Worm (Caenorhabditis elegans) whole organism, L1 larva: ENCODE results near the gene top-2.
A peak's percentile ranks its signal among the peaks of the same experiment; 100 is the strongest.

ENCODE experiments used
- C34B4.2 ChIP-seq: sonication (generic microtip); optimal IDR thresholded peaks from 2 replicates; lab custom pipeline; 2017; ENCODE audit warnings: mild to moderate bottlenecking, missing genetic modification characterization, missing compliant biosample characterization
- Y116A8C.19 ChIP-seq: sonication (generic microtip); optimal IDR thresholded peaks from 2 replicates; lab custom pipeline; 2016; ENCODE audit warnings: missing compliant biosample characterization, missing genetic modification characterization, borderline replicate concordance
- ama-1 ChIP-seq: fragments of 150-350 bp; optimal IDR thresholded peaks from 2 replicates; lab custom pipeline; 2014
- ceh-63 ChIP-seq: fragments of 200-800 bp; sonication (Bioruptor generic); optimal IDR thresholded peaks from 2 replicates; lab custom pipeline; 2018; ENCODE audit warnings: mild to moderate bottlenecking, missing genetic modification characterization, missing compliant biosample characterization
- ceh-8 ChIP-seq: fragments of 200-800 bp; sonication (Bioruptor generic); optimal IDR thresholded peaks from 2 replicates; lab custom pipeline; 2018; ENCODE audit warnings: mild to moderate bottlenecking, missing genetic modification characterization, moderate library complexity, missing compliant biosample characterization
- ceh-90 ChIP-seq: sonication (generic microtip); optimal IDR thresholded peaks from 2 replicates; lab custom pipeline; 2016; ENCODE audit warnings: missing genetic modification characterization, missing compliant biosample characterization
- ces-1 ChIP-seq: fragments of 150-350 bp; optimal IDR thresholded peaks from 2 replicates; lab custom pipeline; 2014; ENCODE audit warnings: missing biosample characterization, missing genetic modification reagents, missing genetic modification characterization
- dpl-1 ChIP-seq, 3 experiments: fragments of 150-350 bp in 2 of 3; sonication (generic microtip) in 1 of 3; optimal IDR thresholded peaks; 2 replicates each; lab custom pipeline; 2014 to 2017; ENCODE audit warnings: missing biosample characterization in 3 of 3, missing genetic modification characterization in 3 of 3, missing genetic modification reagents in 3 of 3
- efl-1 ChIP-seq, 4 experiments: fragments of 150-350 bp; optimal IDR thresholded peaks in 3 of 4; peaks in 1 of 4; 1 replicate in 1 of 4; 2 replicates in 3 of 4; lab custom pipeline; 2014; ENCODE audit warnings: missing biosample characterization in 2 of 4, missing genetic modification characterization in 2 of 4, missing genetic modification reagents in 2 of 4
- efl-3 ChIP-seq: fragments of 200-800 bp; sonication (Bioruptor generic); optimal IDR thresholded peaks from 2 replicates; lab custom pipeline; 2018; ENCODE audit warnings: mild to moderate bottlenecking, missing genetic modification characterization, missing compliant biosample characterization
- egl-27 ChIP-seq, 2 experiments: fragments of 150-350 bp in 1 of 2; sonication (generic microtip); optimal IDR thresholded peaks; 3 replicates each; lab custom pipeline; 2017 to 2018; ENCODE audit warnings: missing biosample characterization in 2 of 2, missing genetic modification characterization in 2 of 2, missing genetic modification reagents in 2 of 2
- elt-2 ChIP-seq: sonication (generic microtip); optimal IDR thresholded peaks from 2 replicates; lab custom pipeline; 2016; ENCODE audit warnings: missing genetic modification characterization, mild to moderate bottlenecking, inconsistent platforms, missing compliant biosample characterization, missing genetic modification reagents
- elt-3 ChIP-seq, 6 experiments: fragments of 150-350 bp in 1 of 6; sonication (generic microtip); optimal IDR thresholded peaks; 2 replicates each; lab custom pipeline; 2017 to 2018; ENCODE audit warnings: missing biosample characterization in 6 of 6, missing genetic modification characterization in 6 of 6, inconsistent platforms in 1 of 6
- ets-5 ChIP-seq: fragments of 200-800 bp; sonication (Bioruptor generic); IDR thresholded peaks from 2 replicates; pipeline ENCODE4 v1.3.6; 2022; ENCODE audit warnings: missing genetic modification characterization, missing compliant biosample characterization
- fkh-4 ChIP-seq: sonication (generic microtip); optimal IDR thresholded peaks from 2 replicates; lab custom pipeline; 2016; ENCODE audit warnings: missing compliant biosample characterization, missing genetic modification characterization, borderline replicate concordance
- fkh-8 ChIP-seq: sonication (generic microtip); optimal IDR thresholded peaks from 2 replicates; lab custom pipeline; 2016; ENCODE audit warnings: mild to moderate bottlenecking, missing genetic modification characterization, missing compliant biosample characterization
- fos-1 ChIP-seq: fragments of 150-350 bp; optimal IDR thresholded peaks from 2 replicates; lab custom pipeline; 2014; ENCODE audit warnings: missing biosample characterization, missing genetic modification characterization
- hpl-2 ChIP-seq: fragments of 150-350 bp; optimal IDR thresholded peaks from 2 replicates; lab custom pipeline; 2014; ENCODE audit warnings: missing biosample characterization, missing genetic modification reagents, missing genetic modification characterization
- isw-1 ChIP-seq: fragments of 200-800 bp; sonication (Bioruptor generic); IDR thresholded peaks from 2 replicates; pipeline ENCODE4 v1.3.6; 2022; ENCODE audit warnings: missing genetic modification characterization, missing compliant biosample characterization
- jun-1 ChIP-seq: fragments of 150-350 bp; optimal IDR thresholded peaks from 2 replicates; lab custom pipeline; 2014; ENCODE audit warnings: missing biosample characterization, missing genetic modification reagents, missing genetic modification characterization
- lin-14 ChIP-seq: fragments of 200-800 bp; sonication (Bioruptor generic); optimal IDR thresholded peaks from 2 replicates; lab custom pipeline; 2018; ENCODE audit warnings: mild to moderate bottlenecking, missing genetic modification characterization, moderate library complexity, missing compliant biosample characterization
- lin-15B ChIP-seq: fragments of 150-350 bp; sonication (generic microtip); optimal IDR thresholded peaks from 3 replicates; lab custom pipeline; 2014; ENCODE audit warnings: missing biosample characterization, missing genetic modification characterization
- mep-1 ChIP-seq: fragments of 150-350 bp; optimal IDR thresholded peaks from 2 replicates; lab custom pipeline; 2014; ENCODE audit warnings: missing biosample characterization, missing genetic modification characterization
- nhr-12 ChIP-seq: sonication (generic microtip); optimal IDR thresholded peaks from 2 replicates; lab custom pipeline; 2017; ENCODE audit warnings: missing biosample characterization, missing genetic modification characterization
- nhr-20 ChIP-seq: sonication (generic microtip); optimal IDR thresholded peaks from 2 replicates; lab custom pipeline; 2016; ENCODE audit warnings: mild to moderate bottlenecking, missing genetic modification characterization, missing compliant biosample characterization
- nhr-237 ChIP-seq: fragments of 150-350 bp; optimal IDR thresholded peaks from 2 replicates; lab custom pipeline; 2014; ENCODE audit warnings: missing biosample characterization, missing genetic modification characterization
- nhr-28 ChIP-seq: fragments of 150-350 bp; optimal IDR thresholded peaks from 2 replicates; lab custom pipeline; 2014; ENCODE audit warnings: missing biosample characterization, missing genetic modification characterization
- nhr-71 ChIP-seq: sonication (generic microtip); optimal IDR thresholded peaks from 2 replicates; lab custom pipeline; 2016; ENCODE audit warnings: mild to moderate bottlenecking, missing genetic modification characterization, moderate library complexity, missing compliant biosample characterization
- nhr-76 ChIP-seq: sonication (generic microtip); optimal IDR thresholded peaks from 2 replicates; lab custom pipeline; 2017; ENCODE audit warnings: missing biosample characterization, missing genetic modification characterization
- nhr-77 ChIP-seq: fragments of 150-350 bp; optimal IDR thresholded peaks from 2 replicates; lab custom pipeline; 2014; ENCODE audit warnings: missing biosample characterization, missing genetic modification characterization
- nhr-84 ChIP-seq: sonication (generic microtip); optimal IDR thresholded peaks from 2 replicates; lab custom pipeline; 2017; ENCODE audit warnings: missing biosample characterization, missing genetic modification characterization
- pag-3 ChIP-seq: sonication (generic microtip); optimal IDR thresholded peaks from 2 replicates; lab custom pipeline; 2017; ENCODE audit warnings: missing genetic modification characterization, mild to moderate bottlenecking, missing compliant biosample characterization, antibody characterized with exemption, borderline replicate concordance; ENCODE audit not compliant: insufficient read depth
- pqm-1 ChIP-seq: sonication (generic microtip); optimal IDR thresholded peaks from 3 replicates; lab custom pipeline; 2017; ENCODE audit warnings: missing biosample characterization, missing genetic modification characterization
- rnt-1 ChIP-seq: sonication (generic microtip); optimal IDR thresholded peaks from 2 replicates; lab custom pipeline; 2016; ENCODE audit warnings: mild to moderate bottlenecking, missing genetic modification characterization, moderate library complexity, missing compliant biosample characterization
- snpc-4 ChIP-seq: fragments of 150-350 bp; optimal IDR thresholded peaks from 2 replicates; lab custom pipeline; 2014; ENCODE audit warnings: missing biosample characterization, missing genetic modification characterization
- snu-23 ChIP-seq: sonication (generic microtip); optimal IDR thresholded peaks from 2 replicates; lab custom pipeline; 2016; ENCODE audit warnings: missing genetic modification characterization, missing compliant biosample characterization
- sox-4 ChIP-seq: sonication (generic microtip); optimal IDR thresholded peaks from 2 replicates; lab custom pipeline; 2016; ENCODE audit warnings: missing genetic modification characterization, missing compliant biosample characterization
- sptf-1 ChIP-seq: fragments of 150-350 bp; optimal IDR thresholded peaks from 2 replicates; lab custom pipeline; 2014; ENCODE audit warnings: missing biosample characterization, missing genetic modification characterization
- sup-37 ChIP-seq: fragments of 200-800 bp; sonication (Bioruptor generic); optimal IDR thresholded peaks from 2 replicates; lab custom pipeline; 2018; ENCODE audit warnings: mild to moderate bottlenecking, missing genetic modification characterization, missing compliant biosample characterization
- unc-98 ChIP-seq: fragments of 200-800 bp; sonication (Bioruptor generic); IDR thresholded peaks from 2 replicates; pipeline ENCODE4 v1.3.6; 2022; ENCODE audit warnings: missing genetic modification characterization, missing compliant biosample characterization
- vab-15 ChIP-seq: sonication (generic microtip); optimal IDR thresholded peaks from 2 replicates; lab custom pipeline; 2017; ENCODE audit warnings: missing genotype, mild to moderate bottlenecking, missing genetic modification characterization, missing compliant biosample characterization
- xbp-1 ChIP-seq: sonication (generic microtip); optimal IDR thresholded peaks from 2 replicates; lab custom pipeline; 2016; ENCODE audit warnings: missing genetic modification characterization, missing compliant biosample characterization
- zag-1 ChIP-seq: fragments of 150-350 bp; optimal IDR thresholded peaks from 2 replicates; lab custom pipeline; 2014; ENCODE audit warnings: missing biosample characterization, missing genetic modification characterization

The top-2 gene

ce11 chrII:11899761-11900160 is 24.8 kb downstream of the top-2 start:
- TF ChIP-seq sptf-1 (tag; lab: Kevin White, UChicago): no peak
- TF ChIP-seq Y116A8C.19 (tag; lab: Kevin White, UChicago): no peak
- TF ChIP-seq sup-37 (GFP tag; lab: Kevin White, UChicago): no peak
- no peak for TF ChIP-seq xbp-1 (tag; lab: Kevin White, UChicago)
- TF ChIP-seq efl-3 (GFP tag; lab: Kevin White, UChicago): no peak
- TF ChIP-seq nhr-71 (tag; lab: Kevin White, UChicago): no peak
- no peak for TF ChIP-seq nhr-84
- no peak for TF ChIP-seq C34B4.2 (tag; lab: Kevin White, UChicago)
- no peak for TF ChIP-seq unc-98 (GFP tag; lab: Robert Waterston, UW)
- no peak for TF ChIP-seq ces-1 (GFP tag; lab: Kevin White, UChicago)
- no peak for TF ChIP-seq pag-3 (tag; lab: Kevin White, UChicago)
- TF ChIP-seq elt-3 (tag; optimal IDR thresholded peaks at IDR 0.05; lab: Kevin White, UChicago): no peak
- TF ChIP-seq isw-1 (GFP tag; lab: Robert Waterston, UW): no peak
- TF ChIP-seq ceh-8: no peak
- no peak for TF ChIP-seq mep-1
- no peak for TF ChIP-seq rnt-1 (tag; lab: Kevin White, UChicago)
- TF ChIP-seq nhr-12 (tag; lab: Kevin White, UChicago): no peak
- no peak for TF ChIP-seq snpc-4 (tag; lab: Kevin White, UChicago)

ce11 chrII:11901110-11901509 is 26.2 kb downstream of the top-2 start, which contains the start of gene vab-23:
TSS of gene vab-23 (minus strand) at chrII:11901210.
- TF ChIP-seq efl-1 (optimal IDR thresholded peaks at IDR 0.05; lab: Kevin White, UChicago): no peak
- TF ChIP-seq efl-1 (GFP tag; optimal IDR thresholded peaks at IDR 0.05 in 1 of 2; lab: Kevin White, UChicago): no peak
- no peak for TF ChIP-seq zag-1 (tag; lab: Kevin White, UChicago)
- no peak for TF ChIP-seq snu-23 (GFP tag; lab: Kevin White, UChicago)
- no peak for TF ChIP-seq nhr-20
- no peak for TF ChIP-seq vab-15 (tag; lab: Kevin White, UChicago)
- TF ChIP-seq ets-5 (GFP tag; lab: Robert Waterston, UW): no peak
- TF ChIP-seq elt-2 (tag; lab: Kevin White, UChicago): no peak
- TF ChIP-seq nhr-84: no peak
- no peak for TF ChIP-seq Y116A8C.19 (tag; lab: Kevin White, UChicago)
- no peak for TF ChIP-seq jun-1 (tag; lab: Kevin White, UChicago)
- TF ChIP-seq ama-1 (lab: Kevin White, UChicago): no peak
- no peak for TF ChIP-seq nhr-77 (tag; lab: Kevin White, UChicago)
- no peak for TF ChIP-seq efl-3 (GFP tag; lab: Kevin White, UChicago)
- no peak for TF ChIP-seq dpl-1 (GFP tag; optimal IDR thresholded peaks at IDR 0.05; lab: Kevin White, UChicago)

DNA sequence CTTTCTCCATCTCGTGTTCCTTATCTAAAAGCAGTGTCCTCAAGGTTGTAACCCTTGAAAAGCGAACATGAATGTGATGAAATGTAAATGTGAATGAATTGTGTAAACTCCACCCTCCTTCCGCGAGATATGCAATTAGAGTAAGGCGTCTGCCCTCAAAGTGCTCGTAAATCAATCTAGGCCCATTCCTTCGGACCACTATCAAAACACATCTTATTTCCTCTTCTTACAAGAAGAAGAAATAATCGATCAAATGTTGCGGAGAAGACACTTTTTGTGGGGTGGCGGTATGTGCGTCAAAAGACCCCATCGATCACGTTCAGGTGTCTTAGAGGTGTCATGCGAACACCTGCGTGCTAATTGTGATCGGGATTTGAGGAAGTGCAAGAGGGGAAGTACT is 27.3 kb downstream of the top-2 start:
- TF ChIP-seq ceh-63 (GFP tag; lab: Kevin White, UChicago): no peak
- TF ChIP-seq nhr-28 (tag; lab: Kevin White, UChicago): no peak
- no peak for TF ChIP-seq elt-2 (tag; lab: Kevin White, UChicago)
- TF ChIP-seq lin-14 (GFP tag; lab: Kevin White, UChicago): peak; percentile 22
- peak; percentile 8 for TF ChIP-seq mep-1

ce11 chrII:11905023-11905422 is 30.1 kb downstream of the top-2 start:
- TF ChIP-seq nhr-76 (no peak), ceh-90 (no peak), pqm-1 (no peak), egl-27 (tag; optimal IDR thresholded peaks at IDR 0.05; lab: Kevin White, UChicago) (no peak), fkh-8 (no peak), sox-4 (tag; lab: Kevin White, UChicago) (no peak), ets-5 (GFP tag; lab: Robert Waterston, UW) (no peak), elt-2 (tag; lab: Kevin White, UChicago) (no peak), nhr-237 (tag; lab: Kevin White, UChicago) (no peak), fos-1 (no peak), Y116A8C.19 (tag; lab: Kevin White, UChicago) (no peak), fkh-4 (tag; lab: Kevin White, UChicago) (no peak), lin-15B (no peak), nhr-84 (no peak), snpc-4 (tag; lab: Kevin White, UChicago) (no peak), hpl-2 (no peak)
